Fruit fly (Drosophila melanogaster): ENCODE data around the gene CG42726.
A peak's percentile ranks its signal among the peaks of the same experiment; 100 is the strongest.

CG42726 gene

DNA sequence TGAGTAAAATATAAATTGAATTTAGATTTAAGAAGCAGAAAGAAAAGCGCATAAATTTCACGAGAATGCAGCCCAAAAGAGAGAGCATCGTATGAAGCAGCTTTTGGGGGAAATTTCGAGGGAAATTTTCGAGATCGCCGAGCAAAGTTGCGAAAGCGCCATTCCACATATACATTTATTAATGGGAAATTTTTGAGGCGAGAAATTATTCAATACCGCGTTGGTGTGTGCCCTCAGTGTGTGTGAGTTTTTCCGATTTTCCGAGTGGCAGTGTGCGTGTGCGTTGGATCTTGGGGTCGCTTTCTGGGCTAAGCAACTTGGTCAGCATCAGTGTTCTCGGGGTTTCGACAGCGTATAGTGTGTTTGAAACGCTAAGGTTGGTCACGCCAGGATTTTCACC is 37.9 kb upstream of the CG42726 start, which contains the start of gene Tm2:
TSS of gene Tm2 (plus strand) at position 270 of the 400 bp plus-strand sequence.
- TF ChIP-seq Hr39 (GFP tag; optimal IDR thresholded peaks at IDR 0.05): no peak
- TF ChIP-seq CG9139 (GFP tag; optimal IDR thresholded peaks at IDR 0.05): no peak
- no peak for TF ChIP-seq vri (GFP tag; optimal IDR thresholded peaks at IDR 0.05)
- TF ChIP-seq CG6808 (GFP tag; optimal IDR thresholded peaks at IDR 0.05): no peak
- TF ChIP-seq Hr4 (GFP tag; optimal IDR thresholded peaks at IDR 0.05): no peak
- no peak for TF ChIP-seq CG7368 (GFP tag; optimal IDR thresholded peaks at IDR 0.05)
- TF ChIP-seq CG16779 (tag; optimal IDR thresholded peaks at IDR 0.05): no peak
- TF ChIP-seq Lpt (GFP tag; optimal IDR thresholded peaks at IDR 0.05): no peak
- TF ChIP-seq CG11902 (GFP tag; optimal IDR thresholded peaks at IDR 0.05): no peak

DNA sequence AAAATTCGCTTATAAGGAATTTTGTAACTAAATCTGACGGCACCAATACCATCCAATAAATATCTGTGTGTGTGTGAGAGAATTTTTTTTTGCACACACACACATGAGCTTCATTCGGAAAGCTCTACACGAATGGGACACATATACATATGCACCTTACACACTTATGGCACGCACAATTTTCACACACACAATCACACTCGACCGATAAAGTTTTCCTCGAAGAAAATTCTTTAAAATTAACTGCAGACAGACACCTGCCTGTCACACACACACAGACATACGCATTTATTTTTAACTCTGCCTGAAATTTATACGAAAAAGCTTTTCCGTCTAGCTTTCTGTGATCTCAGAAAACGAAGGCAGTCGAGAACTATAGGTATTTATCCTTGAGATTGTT is 37.2 kb upstream of the CG42726 start:
- no peak for TF ChIP-seq CG11294 (GFP tag; IDR thresholded peaks at IDR 0.05)
- TF ChIP-seq CG1621 (tag; optimal IDR thresholded peaks at IDR 0.05): no peak
- no peak for TF ChIP-seq CG6854 (GFP tag; optimal IDR thresholded peaks at IDR 0.05)
- TF ChIP-seq Hr39 (GFP tag; optimal IDR thresholded peaks at IDR 0.05): no peak
- TF ChIP-seq Blimp-1 (GFP tag; optimal IDR thresholded peaks at IDR 0.05): no peak
- no peak for TF ChIP-seq svp (GFP tag)
- TF ChIP-seq dac (GFP tag; optimal IDR thresholded peaks at IDR 0.05): no peak
- TF ChIP-seq fd59A (GFP tag; optimal IDR thresholded peaks at IDR 0.05): no peak
- no peak for TF ChIP-seq Eip78C (GFP tag)
- TF ChIP-seq CG32006 (GFP tag; optimal IDR thresholded peaks at IDR 0.05): no peak
- no peak for TF ChIP-seq CG11762 (GFP tag; optimal IDR thresholded peaks at IDR 0.05; ENCODE audit: insufficient read depth)
- TF ChIP-seq net (GFP tag; optimal IDR thresholded peaks at IDR 0.05): no peak
- no peak for TF ChIP-seq CG4318 (GFP tag; optimal IDR thresholded peaks at IDR 0.05)
- no peak for TF ChIP-seq acj6 (GFP tag; optimal IDR thresholded peaks at IDR 0.05)
- TF ChIP-seq CG6276 (GFP tag; optimal IDR thresholded peaks at IDR 0.05): no peak
- TF ChIP-seq CG16779 (tag; optimal IDR thresholded peaks at IDR 0.05): no peak
- TF ChIP-seq CG6792 (GFP tag; optimal IDR thresholded peaks at IDR 0.05): no peak
- TF ChIP-seq salr (GFP tag; optimal IDR thresholded peaks at IDR 0.05): no peak
- TF ChIP-seq CG10669 (GFP tag; optimal IDR thresholded peaks at IDR 0.05): no peak
- no peak for TF ChIP-seq CG6163 (GFP tag; IDR thresholded peaks at IDR 0.05)

- TF ChIP-seq CG7368 (GFP tag; optimal IDR thresholded peaks at IDR 0.05) (no peak), vri (GFP tag; optimal IDR thresholded peaks at IDR 0.05) (no peak), Eip78C (GFP tag) (no peak)
Observed at dm6 chr3R:15313836-15314235, 34.0 kb upstream of the CG42726 start.

dm6 chr3R:15316326-15316725 is 31.5 kb upstream of the CG42726 start, which contains the start of gene CG14866:
Gene CG14866 (plus strand): TSS chr3R:15316471.
- TF ChIP-seq Eip78C (GFP tag): peak; percentile 34
- TF ChIP-seq CG3919 (GFP tag; optimal IDR thresholded peaks at IDR 0.05): no peak
- peak; percentile 44 for TF ChIP-seq Blimp-1 (GFP tag; optimal IDR thresholded peaks at IDR 0.05)

- TF ChIP-seq CG6792 (GFP tag; optimal IDR thresholded peaks at IDR 0.05): peak; percentile 46
- no peak for TF ChIP-seq CG6276 (GFP tag; optimal IDR thresholded peaks at IDR 0.05)
- TF ChIP-seq eg (GFP tag; IDR thresholded peaks at IDR 0.05): peak; percentile 54
- no peak for TF ChIP-seq fd85E (GFP tag; optimal IDR thresholded peaks at IDR 0.05)
- peak; percentile 63 for TF ChIP-seq topi (GFP tag; optimal IDR thresholded peaks at IDR 0.05)
- peak; percentile 55 for TF ChIP-seq CG3032 (tag; optimal IDR thresholded peaks at IDR 0.05)
- peak; percentile 50 for TF ChIP-seq CG10669 (GFP tag; optimal IDR thresholded peaks at IDR 0.05)
- TF ChIP-seq Hr39 (GFP tag; optimal IDR thresholded peaks at IDR 0.05): peak; percentile 55
- TF ChIP-seq net (GFP tag; optimal IDR thresholded peaks at IDR 0.05): no peak
- TF ChIP-seq CG6854 (GFP tag; optimal IDR thresholded peaks at IDR 0.05): no peak
- TF ChIP-seq CG6808 (GFP tag; optimal IDR thresholded peaks at IDR 0.05): peak; percentile 50
- TF ChIP-seq CG16779 (tag; optimal IDR thresholded peaks at IDR 0.05): no peak
- no peak for TF ChIP-seq Eip93F (GFP tag; optimal IDR thresholded peaks at IDR 0.05)
- peak; percentile 40 for TF ChIP-seq CG8632 (GFP tag; optimal IDR thresholded peaks at IDR 0.05)
- peak; percentile 61 for TF ChIP-seq Sox14 (GFP tag; optimal IDR thresholded peaks at IDR 0.05)
- peak; percentile 48 for TF ChIP-seq achi (GFP tag; optimal IDR thresholded peaks at IDR 0.05)
- TF ChIP-seq CG11762 (GFP tag; optimal IDR thresholded peaks at IDR 0.05; ENCODE audit: insufficient read depth): peak; percentile 16
- TF ChIP-seq Eip78C (GFP tag): peak; percentile 89
- TF ChIP-seq CG6163 (GFP tag; IDR thresholded peaks at IDR 0.05): peak; percentile 59
- no peak for TF ChIP-seq Hr38 (GFP tag; optimal IDR thresholded peaks at IDR 0.05)
- peak; percentile 31 for TF ChIP-seq dsx (GFP tag; optimal IDR thresholded peaks at IDR 0.05; ENCODE audit: poor library complexity, severe bottlenecking)
- TF ChIP-seq acj6 (GFP tag; optimal IDR thresholded peaks at IDR 0.05): peak; percentile 56
- TF ChIP-seq CG7368 (GFP tag; optimal IDR thresholded peaks at IDR 0.05): peak; percentile 24
- TF ChIP-seq fkh (GFP tag; optimal IDR thresholded peaks at IDR 0.05): peak; percentile 59
- peak; percentile 59 for TF ChIP-seq OdsH (GFP tag; optimal IDR thresholded peaks at IDR 0.05)
Observed at dm6 chr3R:15319912-15320746, 27.7 kb upstream of the CG42726 start, which contains the start of the genes CG6276 and CG44040. Gene CG6276 (minus strand): TSS chr3R:15320069. Gene CG44040 (plus strand): TSS chr3R:15320378.

Measured in whole organism, prepupa.